Worm (Caenorhabditis elegans) whole organism, L3 larva: Measurements from ENCODE around the gene dmd-10.

Source experiments
- R02D3.7 ChIP-seq: fragments of 150-350 bp; optimal IDR thresholded peaks from 2 replicates; lab custom pipeline; 2014; ENCODE audit warnings: missing biosample characterization, missing genetic modification characterization
- ceh-16 ChIP-seq: sonication (generic microtip); optimal IDR thresholded peaks from 2 replicates; lab custom pipeline; 2017; ENCODE audit warnings: missing biosample characterization, missing genetic modification characterization
- ceh-28 ChIP-seq: fragments of 150-350 bp; optimal IDR thresholded peaks from 2 replicates; lab custom pipeline; 2014; ENCODE audit warnings: missing biosample characterization, missing genetic modification reagents, missing genetic modification characterization
- daf-12 ChIP-seq: fragments of 150-350 bp; optimal IDR thresholded peaks from 2 replicates; lab custom pipeline; 2014; ENCODE audit warnings: missing biosample characterization, missing genetic modification reagents, missing genetic modification characterization
- egl-27 ChIP-seq: sonication (generic microtip); optimal IDR thresholded peaks from 4 replicates; lab custom pipeline; 2017; ENCODE audit warnings: missing biosample characterization, missing genetic modification reagents, missing genetic modification characterization
- elt-1 ChIP-seq: fragments of 150-350 bp; optimal IDR thresholded peaks from 2 replicates; lab custom pipeline; 2014; ENCODE audit warnings: missing biosample characterization, missing genetic modification characterization
- elt-2 ChIP-seq: sonication (generic microtip); optimal IDR thresholded peaks from 2 replicates; lab custom pipeline; 2016; ENCODE audit warnings: missing genetic modification reagents, mild to moderate bottlenecking, missing genetic modification characterization, missing compliant biosample characterization
- eor-1 ChIP-seq, 2 experiments: fragments of 150-350 bp; optimal IDR thresholded peaks; 2 replicates each; lab custom pipeline; 2014 to 2018; ENCODE audit warnings: missing biosample characterization in 2 of 2, missing genetic modification characterization in 2 of 2
- fkh-10 ChIP-seq: sonication (generic microtip); optimal IDR thresholded peaks from 2 replicates; lab custom pipeline; 2017; ENCODE audit warnings: missing biosample characterization, missing genetic modification reagents, missing genetic modification characterization
- fkh-2 ChIP-seq: fragments of 150-350 bp; optimal IDR thresholded peaks from 2 replicates; lab custom pipeline; 2014; ENCODE audit warnings: missing biosample characterization, missing genetic modification reagents, missing genetic modification characterization
- fos-1 ChIP-seq: fragments of 150-350 bp; optimal IDR thresholded peaks from 2 replicates; lab custom pipeline; 2014; ENCODE audit warnings: missing biosample characterization, missing genetic modification characterization
- jun-1 ChIP-seq: fragments of 150-350 bp; optimal IDR thresholded peaks from 2 replicates; lab custom pipeline; 2014; ENCODE audit warnings: missing biosample characterization, missing genetic modification reagents, missing genetic modification characterization
- lin-15B ChIP-seq: fragments of 150-350 bp; optimal IDR thresholded peaks from 2 replicates; lab custom pipeline; 2014; ENCODE audit warnings: missing biosample characterization, missing genetic modification characterization
- lin-39 ChIP-seq: fragments of 150-350 bp; optimal IDR thresholded peaks from 2 replicates; lab custom pipeline; 2018; ENCODE audit warnings: missing biosample characterization, missing genetic modification reagents, missing genetic modification characterization
- lsy-12 ChIP-seq: sonication (generic microtip); optimal IDR thresholded peaks from 2 replicates; lab custom pipeline; 2016; ENCODE audit warnings: mild to moderate bottlenecking, missing genetic modification characterization, missing compliant biosample characterization
- mdl-1 ChIP-seq: fragments of 150-350 bp; optimal IDR thresholded peaks from 2 replicates; lab custom pipeline; 2014; ENCODE audit warnings: missing biosample characterization, missing genetic modification characterization
- mml-1 ChIP-seq: fragments of 150-350 bp; sonication (generic microtip); optimal IDR thresholded peaks from 3 replicates; lab custom pipeline; 2014; ENCODE audit warnings: missing biosample characterization, missing genetic modification characterization
- nfya-1 ChIP-seq: sonication (generic microtip); optimal IDR thresholded peaks from 2 replicates; lab custom pipeline; 2017; ENCODE audit warnings: missing genetic modification characterization, mild to moderate bottlenecking, missing compliant biosample characterization, antibody characterized with exemption, moderate library complexity; ENCODE audit not compliant: insufficient read depth
- nhr-12 ChIP-seq: fragments of 150-350 bp; optimal IDR thresholded peaks from 2 replicates; lab custom pipeline; 2014; ENCODE audit warnings: missing biosample characterization, missing genetic modification characterization
- nhr-23 ChIP-seq: fragments of 150-350 bp; optimal IDR thresholded peaks from 2 replicates; lab custom pipeline; 2014; ENCODE audit warnings: missing biosample characterization, missing genetic modification reagents, missing genetic modification characterization
- nhr-25 ChIP-seq: sonication (generic microtip); optimal IDR thresholded peaks from 2 replicates; lab custom pipeline; 2017; ENCODE audit warnings: missing biosample characterization, missing genetic modification characterization
- nhr-43 ChIP-seq: sonication (generic microtip); optimal IDR thresholded peaks from 2 replicates; lab custom pipeline; 2016; ENCODE audit warnings: mild to moderate bottlenecking, missing genetic modification characterization, missing compliant biosample characterization; ENCODE audit not compliant: poor library complexity, severe bottlenecking
- nhr-67 ChIP-seq: fragments of 150-350 bp; optimal IDR thresholded peaks from 2 replicates; lab custom pipeline; 2014; ENCODE audit warnings: missing biosample characterization, missing genetic modification characterization
- nhr-76 ChIP-seq: fragments of 150-350 bp; sonication (generic microtip); optimal IDR thresholded peaks from 5 replicates; lab custom pipeline; 2014; ENCODE audit warnings: missing biosample characterization, missing genetic modification characterization
- nhr-77 ChIP-seq: fragments of 150-350 bp; optimal IDR thresholded peaks from 2 replicates; lab custom pipeline; 2014; ENCODE audit warnings: missing biosample characterization, missing genetic modification characterization
- pha-4 ChIP-seq: fragments of 150-350 bp; optimal IDR thresholded peaks from 2 replicates; lab custom pipeline; 2014; ENCODE audit warnings: missing biosample characterization, missing genetic modification reagents, missing genetic modification characterization
- pqm-1 ChIP-seq: fragments of 150-350 bp; optimal IDR thresholded peaks from 2 replicates; lab custom pipeline; 2017; ENCODE audit warnings: missing biosample characterization, missing genetic modification characterization, inconsistent platforms
- sea-2 ChIP-seq: fragments of 150-350 bp; sonication (generic microtip); optimal IDR thresholded peaks from 4 replicates; lab custom pipeline; 2014; ENCODE audit warnings: missing biosample characterization, missing genetic modification reagents, missing genetic modification characterization
- skn-1 ChIP-seq: fragments of 150-350 bp; optimal IDR thresholded peaks from 2 replicates; lab custom pipeline; 2014; ENCODE audit warnings: missing biosample characterization, missing genetic modification characterization
- snpc-4 ChIP-seq: fragments of 150-350 bp; optimal IDR thresholded peaks from 2 replicates; lab custom pipeline; 2014; ENCODE audit warnings: missing biosample characterization, missing genetic modification characterization
- tbx-2 ChIP-seq: sonication (generic microtip); optimal IDR thresholded peaks from 2 replicates; lab custom pipeline; 2016; ENCODE audit warnings: mild to moderate bottlenecking, missing genetic modification characterization, missing compliant biosample characterization
- unc-39 ChIP-seq: sonication (generic microtip); optimal IDR thresholded peaks from 4 replicates; lab custom pipeline; 2017; ENCODE audit warnings: missing biosample characterization, missing genetic modification characterization
- unc-62 ChIP-seq: fragments of 150-350 bp; sonication (generic microtip); optimal IDR thresholded peaks from 4 replicates; lab custom pipeline; 2014; ENCODE audit warnings: missing biosample characterization, missing genetic modification reagents, missing genetic modification characterization
- zag-1 ChIP-seq: fragments of 150-350 bp; optimal IDR thresholded peaks from 2 replicates; lab custom pipeline; 2014; ENCODE audit warnings: missing biosample characterization, missing genetic modification characterization
- ztf-11 ChIP-seq: fragments of 150-350 bp; optimal IDR thresholded peaks from 2 replicates; lab custom pipeline; 2014; ENCODE audit warnings: missing biosample characterization, missing genetic modification characterization

The dmd-10 gene

DNA sequence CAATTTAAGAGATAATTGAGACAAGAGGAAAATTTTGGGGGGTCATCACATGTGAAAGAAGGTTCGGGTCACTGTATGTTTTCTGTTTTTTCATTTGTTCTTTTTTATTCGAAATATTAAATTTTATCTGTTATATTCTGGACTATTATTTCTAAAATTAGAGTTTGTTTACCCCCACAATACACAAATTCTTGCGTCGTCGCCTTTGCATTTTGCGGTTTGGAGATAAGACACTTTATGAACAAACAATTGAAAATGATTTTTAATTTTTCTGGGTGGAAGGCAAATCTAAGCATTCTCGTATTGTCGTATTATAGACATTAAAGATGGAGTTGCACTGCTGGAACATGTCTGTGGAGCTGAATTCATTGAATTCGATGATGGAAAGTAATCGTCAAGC, 36.9 kb upstream of the dmd-10 start:
- TF ChIP-seq fos-1: no peak
- TF ChIP-seq nhr-67: no peak
- no peak for TF ChIP-seq nhr-76 (tag; lab: Kevin White, UChicago)
- TF ChIP-seq mml-1 (tag; lab: Kevin White, UChicago): no peak
- TF ChIP-seq nhr-25 (tag; lab: Kevin White, UChicago): no peak
- TF ChIP-seq nhr-43 (tag; lab: Kevin White, UChicago): no peak
- no peak for TF ChIP-seq snpc-4 (tag; lab: Kevin White, UChicago)
- TF ChIP-seq skn-1 (tag; lab: Kevin White, UChicago): no peak
- TF ChIP-seq elt-2: peak; percentile 68
- no peak for TF ChIP-seq mdl-1 (tag; lab: Kevin White, UChicago)
- no peak for TF ChIP-seq ceh-16
- TF ChIP-seq fkh-10 (GFP tag; lab: Kevin White, UChicago): no peak
- TF ChIP-seq sea-2 (GFP tag; lab: Kevin White, UChicago): no peak
- TF ChIP-seq jun-1 (tag; lab: Kevin White, UChicago): no peak
- TF ChIP-seq daf-12 (tag; lab: Kevin White, UChicago): no peak
- no peak for TF ChIP-seq unc-62
- TF ChIP-seq nhr-77 (tag; lab: Kevin White, UChicago): no peak
- TF ChIP-seq elt-1 (tag; lab: Kevin White, UChicago): no peak
- TF ChIP-seq ceh-28: no peak
- no peak for TF ChIP-seq nhr-12 (tag; lab: Kevin White, UChicago)
- TF ChIP-seq pha-4: peak; percentile 50
- TF ChIP-seq pqm-1 (tag; lab: Kevin White, UChicago): peak; percentile 35

DNA sequence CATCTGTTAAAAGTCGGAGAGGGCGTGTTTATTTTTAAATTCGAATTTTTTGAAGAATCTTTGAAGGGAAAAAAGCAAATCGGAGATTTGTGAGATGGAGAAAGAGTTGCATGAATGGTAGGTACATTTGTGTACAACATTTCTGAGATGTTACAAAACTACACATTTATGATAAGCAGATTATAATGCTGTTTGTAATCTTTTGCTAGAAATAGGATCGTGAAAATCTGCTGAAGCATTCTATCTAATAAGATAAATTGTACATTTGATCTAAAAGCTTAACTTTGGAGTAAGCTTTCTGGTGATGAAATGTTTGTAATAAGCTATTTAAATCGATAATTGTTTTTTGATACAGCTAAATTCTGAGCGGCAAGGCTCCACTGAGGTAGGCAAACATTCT, 35.9 kb upstream of the dmd-10 start:
- TF ChIP-seq ztf-11 (tag; lab: Kevin White, UChicago) (no peak), nhr-43 (tag; lab: Kevin White, UChicago) (no peak), jun-1 (tag; lab: Kevin White, UChicago) (no peak), skn-1 (tag; lab: Kevin White, UChicago) (no peak), mml-1 (tag; lab: Kevin White, UChicago) (no peak), elt-1 (tag; lab: Kevin White, UChicago) (no peak), lin-39 (tag; lab: Kevin White, UChicago) (no peak)

DNA sequence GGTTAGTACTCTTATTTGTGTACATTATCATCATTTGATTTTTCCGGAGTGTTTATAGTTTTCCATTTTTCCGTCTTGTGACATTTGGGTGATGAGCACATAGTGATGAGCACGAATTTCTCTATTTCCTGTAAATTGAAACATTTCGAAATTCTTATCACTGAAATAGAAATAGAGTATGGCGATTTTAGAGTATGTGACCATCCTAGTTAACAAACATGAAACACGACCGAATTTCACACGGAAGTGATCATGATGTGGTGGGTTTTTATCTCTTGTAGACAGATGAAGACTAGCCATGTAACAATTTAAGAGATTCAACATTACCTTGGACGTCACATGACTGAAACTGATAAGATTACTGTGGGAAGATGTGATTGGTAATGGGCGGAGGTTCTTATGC, 32.8 kb upstream of the dmd-10 start:
- TF ChIP-seq jun-1 (tag; lab: Kevin White, UChicago) (peak; percentile 92), elt-2 (peak; percentile 99), unc-39 (no peak), lsy-12 (peak; percentile 20), pqm-1 (tag; lab: Kevin White, UChicago) (peak; percentile 88), nfya-1 (tag; lab: Kevin White, UChicago) (peak; percentile 50), sea-2 (GFP tag; lab: Kevin White, UChicago) (no peak), fos-1 (peak; percentile 28), pha-4 (peak; percentile 75)

- peak; percentile 58 for TF ChIP-seq pha-4
- TF ChIP-seq jun-1 (tag; lab: Kevin White, UChicago): peak; percentile 85
- TF ChIP-seq elt-2: peak; percentile 95
- peak; percentile 79 for TF ChIP-seq pqm-1 (tag; lab: Kevin White, UChicago)
- TF ChIP-seq nhr-25 (tag; lab: Kevin White, UChicago): no peak
- TF ChIP-seq, all 47 proteins: peak for 4
These were observed 31.6 kb upstream of the dmd-10 start for ce11 chrV:13268032-13268431.

DNA sequence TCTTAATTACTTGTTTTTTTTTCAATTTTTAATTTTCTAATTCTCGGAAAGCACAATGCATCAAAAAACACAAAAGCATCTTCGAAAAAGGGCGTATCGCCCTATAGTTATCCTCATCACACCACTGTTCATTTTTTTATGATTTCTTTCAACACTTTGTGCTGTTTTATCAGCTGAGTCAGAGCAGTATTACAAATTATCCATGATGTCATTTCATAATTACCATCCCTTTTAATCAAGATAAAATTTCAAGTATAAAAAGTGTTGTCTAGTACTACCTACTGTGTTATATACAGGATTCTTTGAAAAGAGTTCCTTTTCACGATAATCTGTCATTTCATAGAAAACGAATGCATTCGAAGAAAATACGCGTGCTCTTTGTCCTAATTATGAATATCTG, 30.2 kb upstream of the dmd-10 start:
- peak; percentile 34 for TF ChIP-seq elt-2
- no peak for TF ChIP-seq nhr-25 (tag; lab: Kevin White, UChicago)
- peak; percentile 70 for TF ChIP-seq pqm-1 (tag; lab: Kevin White, UChicago)
- no peak for TF ChIP-seq fos-1

- TF ChIP-seq skn-1 (tag; lab: Kevin White, UChicago) (no peak), daf-12 (tag; lab: Kevin White, UChicago) (no peak), nfya-1 (tag; lab: Kevin White, UChicago) (no peak), nhr-23 (tag; lab: Kevin White, UChicago) (no peak), ceh-16 (no peak)
These were observed 29.2 kb upstream of the dmd-10 start for ce11 chrV:13265628-13266027.

DNA sequence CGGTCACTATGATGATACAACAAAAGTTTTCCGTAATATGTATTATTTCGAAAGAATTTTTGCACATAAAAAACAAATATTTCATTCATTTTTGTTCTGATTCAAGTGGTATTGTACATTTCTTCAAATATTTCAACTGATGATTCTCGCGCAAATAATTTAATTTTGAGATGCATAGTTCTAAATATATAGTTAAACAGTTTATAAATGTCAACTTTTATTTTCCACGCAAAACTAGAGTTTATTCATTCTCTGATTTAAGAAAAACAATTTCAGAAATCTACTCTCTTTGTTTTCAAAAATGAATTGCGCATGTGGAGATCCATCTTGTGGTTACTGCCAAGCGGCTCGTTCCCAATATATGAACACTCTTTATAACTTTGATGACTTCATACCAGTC, 27.8 kb upstream of the dmd-10 start, which contains the start of gene zip-5:
zip-5 (plus strand) TSS at position 301 of the 400 bp plus-strand sequence.
- no peak for TF ChIP-seq fkh-2
- no peak for TF ChIP-seq nhr-23 (tag; lab: Kevin White, UChicago)
- no peak for TF ChIP-seq tbx-2 (tag; lab: Kevin White, UChicago)
- no peak for TF ChIP-seq nhr-12 (tag; lab: Kevin White, UChicago)
- no peak for TF ChIP-seq lin-15B
- TF ChIP-seq R02D3.7 (tag; lab: Kevin White, UChicago): no peak
- no peak for TF ChIP-seq skn-1 (tag; lab: Kevin White, UChicago)
- TF ChIP-seq nhr-25 (tag; lab: Kevin White, UChicago): no peak
- no peak for TF ChIP-seq eor-1 (tag; optimal IDR thresholded peaks at IDR 0.05; lab: Kevin White, UChicago)
- TF ChIP-seq ceh-28: no peak
- TF ChIP-seq egl-27 (tag; lab: Kevin White, UChicago): no peak
- no peak for TF ChIP-seq pha-4
- no peak for TF ChIP-seq zag-1 (tag; lab: Kevin White, UChicago)
- TF ChIP-seq nhr-77 (tag; lab: Kevin White, UChicago): no peak
- no peak for TF ChIP-seq jun-1 (tag; lab: Kevin White, UChicago)
